Fruit fly (Drosophila melanogaster): ENCODE data around the gene CG13369.

dm6 chrX:599727-600126, 23.5 kb upstream of the CG13369 start:
- TF ChIP-seq rn (GFP tag; IDR thresholded peaks at IDR 0.05) (no peak), CG13204 (GFP tag; optimal IDR thresholded peaks at IDR 0.05) (no peak), CG15710 (tag; optimal IDR thresholded peaks at IDR 0.05) (no peak), CG8159 (tag; optimal IDR thresholded peaks at IDR 0.05) (no peak), CG12605 (GFP tag; IDR thresholded peaks at IDR 0.05) (no peak), CG4496 (GFP tag; IDR thresholded peaks at IDR 0.05) (no peak), CG9948 (tag; optimal IDR thresholded peaks at IDR 0.05) (no peak), CG8301 (tag; optimal IDR thresholded peaks at IDR 0.05) (no peak), CG32121 (GFP tag; IDR thresholded peaks at IDR 0.05) (no peak), Pif1B (GFP tag; optimal IDR thresholded peaks at IDR 0.05) (no peak), Snoo (tag; optimal IDR thresholded peaks at IDR 0.05) (no peak), EcR (GFP tag; optimal IDR thresholded peaks at IDR 0.05) (no peak), gl (tag; optimal IDR thresholded peaks at IDR 0.05) (no peak), CG10348 (GFP tag; IDR thresholded peaks at IDR 0.05) (no peak)
